Fruit fly (Drosophila melanogaster): ENCODE results near the gene CG10347.
A peak's percentile ranks its signal among the peaks of the same experiment; 100 is the strongest.

Gene CG10347

DNA sequence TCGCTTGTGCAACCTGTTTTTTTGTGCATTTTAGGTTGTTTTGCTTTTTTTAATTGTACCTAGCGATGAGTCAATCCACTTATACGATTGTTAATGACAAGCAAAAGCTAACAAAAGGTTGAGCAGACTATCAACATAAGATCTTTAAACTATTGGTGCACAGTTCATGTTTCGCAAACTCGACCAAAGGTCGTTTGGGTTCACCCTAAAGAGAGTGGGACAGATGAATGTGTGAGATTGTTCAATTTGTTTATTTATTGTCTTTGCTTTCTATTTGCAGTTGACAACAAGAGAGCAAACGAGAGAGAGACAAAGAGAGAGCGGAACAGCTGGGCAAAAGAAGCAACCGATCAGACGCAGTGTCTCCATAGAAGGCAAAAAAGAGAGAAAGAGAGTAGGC lies 31.7 kb downstream of the CG10347 start:
- TF ChIP-seq eg (GFP tag; IDR thresholded peaks at IDR 0.05) = peak; percentile 79
- no peak for TF ChIP-seq Smox (GFP tag; optimal IDR thresholded peaks at IDR 0.05)
- TF ChIP-seq dsx (GFP tag; optimal IDR thresholded peaks at IDR 0.05; ENCODE audit: poor library complexity, severe bottlenecking) = no peak
- TF ChIP-seq Sox15 (GFP tag; optimal IDR thresholded peaks at IDR 0.05) = no peak
- no peak for TF ChIP-seq Hr38 (GFP tag; optimal IDR thresholded peaks at IDR 0.05)
- TF ChIP-seq CG8319 (GFP tag; optimal IDR thresholded peaks at IDR 0.05) = no peak
- no peak for TF ChIP-seq Hr4 (GFP tag; optimal IDR thresholded peaks at IDR 0.05)
- no peak for TF ChIP-seq svp (GFP tag)
- peak; percentile 55; the same call in 1 of the 3 replicates for TF ChIP-seq CG6163 (GFP tag; IDR thresholded peaks at IDR 0.05)
- peak; percentile 25 for TF ChIP-seq CG8632 (GFP tag; optimal IDR thresholded peaks at IDR 0.05)
- peak; percentile 72 for TF ChIP-seq CG15336 (GFP tag; IDR thresholded peaks at IDR 0.05)
- TF ChIP-seq CG7368 (GFP tag; optimal IDR thresholded peaks at IDR 0.05) = no peak
- no peak for TF ChIP-seq CG4318 (GFP tag; optimal IDR thresholded peaks at IDR 0.05)
- peak; percentile 1 for TF ChIP-seq fd85E (GFP tag; optimal IDR thresholded peaks at IDR 0.05)
- TF ChIP-seq topi (GFP tag; optimal IDR thresholded peaks at IDR 0.05) = no peak
- no peak for TF ChIP-seq fkh (GFP tag; optimal IDR thresholded peaks at IDR 0.05)
- no peak for TF ChIP-seq CG10631 (GFP tag; optimal IDR thresholded peaks at IDR 0.05)
- peak; percentile 72 for TF ChIP-seq CG8119 (GFP tag; IDR thresholded peaks at IDR 0.05)
- no peak for TF ChIP-seq Sox102F (GFP tag; optimal IDR thresholded peaks at IDR 0.05)
- TF ChIP-seq net (GFP tag; optimal IDR thresholded peaks at IDR 0.05) = peak; percentile 31
- no peak for TF ChIP-seq Ets21C (GFP tag; optimal IDR thresholded peaks at IDR 0.05)
- TF ChIP-seq CG11902 (GFP tag; optimal IDR thresholded peaks at IDR 0.05) = no peak
- TF ChIP-seq cyc (GFP tag; optimal IDR thresholded peaks at IDR 0.05) = no peak
- TF ChIP-seq CG32006 (GFP tag; optimal IDR thresholded peaks at IDR 0.05) = peak; percentile 55
- peak; percentile 11 for TF ChIP-seq Lpt (GFP tag; optimal IDR thresholded peaks at IDR 0.05)
- TF ChIP-seq Eip78C (GFP tag) = peak; percentile 77
- no peak for TF ChIP-seq lz (GFP tag; optimal IDR thresholded peaks at IDR 0.05)
- no peak for TF ChIP-seq CG34406 (GFP tag; optimal IDR thresholded peaks at IDR 0.05)
- TF ChIP-seq Eip75B (GFP tag; optimal IDR thresholded peaks at IDR 0.05) = no peak
- TF ChIP-seq CG11762 (GFP tag; optimal IDR thresholded peaks at IDR 0.05; ENCODE audit: insufficient read depth) = peak; percentile 26
- no peak for TF ChIP-seq CG6792 (GFP tag; optimal IDR thresholded peaks at IDR 0.05)
- TF ChIP-seq CG10669 (GFP tag; optimal IDR thresholded peaks at IDR 0.05) = no peak
- no peak for TF ChIP-seq salr (GFP tag; optimal IDR thresholded peaks at IDR 0.05)
- no peak for TF ChIP-seq ss (GFP tag; optimal IDR thresholded peaks at IDR 0.05)
- no peak for TF ChIP-seq acj6 (GFP tag; optimal IDR thresholded peaks at IDR 0.05)
- peak; percentile 75 for TF ChIP-seq CG6276 (GFP tag; optimal IDR thresholded peaks at IDR 0.05)
- TF ChIP-seq OdsH (GFP tag; optimal IDR thresholded peaks at IDR 0.05) = no peak
- TF ChIP-seq Met (GFP tag; optimal IDR thresholded peaks at IDR 0.05) = no peak
- no peak for TF ChIP-seq CG16779 (tag; optimal IDR thresholded peaks at IDR 0.05)
- no peak for TF ChIP-seq Gug (GFP tag; IDR thresholded peaks at IDR 0.05)
- TF ChIP-seq CG11294 (GFP tag; IDR thresholded peaks at IDR 0.05) = no peak
- peak; percentile 25 for TF ChIP-seq Ets96B (tag; optimal IDR thresholded peaks at IDR 0.05)
- no peak for TF ChIP-seq Blimp-1 (GFP tag; optimal IDR thresholded peaks at IDR 0.05)
- TF ChIP-seq CG9139 (GFP tag; optimal IDR thresholded peaks at IDR 0.05) = no peak
- TF ChIP-seq CG6854 (GFP tag; optimal IDR thresholded peaks at IDR 0.05) = peak; percentile 58
- no peak for TF ChIP-seq Hr39 (GFP tag; optimal IDR thresholded peaks at IDR 0.05)
- TF ChIP-seq CG6808 (GFP tag; optimal IDR thresholded peaks at IDR 0.05) = no peak
- TF ChIP-seq Eip93F (GFP tag; optimal IDR thresholded peaks at IDR 0.05) = peak; percentile 71
- no peak for TF ChIP-seq spab (GFP tag; optimal IDR thresholded peaks at IDR 0.05)
- TF ChIP-seq CG3032 (tag; optimal IDR thresholded peaks at IDR 0.05) = peak; percentile 17
- peak; percentile 49 for TF ChIP-seq Sox14 (GFP tag; optimal IDR thresholded peaks at IDR 0.05)
- TF ChIP-seq achi (GFP tag; optimal IDR thresholded peaks at IDR 0.05) = no peak
- no peak for TF ChIP-seq CG1621 (tag; optimal IDR thresholded peaks at IDR 0.05)
